Worm (Caenorhabditis elegans) whole organism, young adult: ENCODE results near the gene srh-218.

Experiments used
- T07F8.4 ChIP-seq: sonication (generic microtip); optimal IDR thresholded peaks from 2 replicates; lab custom pipeline; 2016; ENCODE audit warnings: mild to moderate bottlenecking, missing genetic modification characterization, moderate library complexity, missing compliant biosample characterization
- atf-7 ChIP-seq: sonication (generic microtip); optimal IDR thresholded peaks from 2 replicates; lab custom pipeline; 2017; ENCODE audit warnings: mild to moderate bottlenecking, missing genetic modification characterization, missing compliant biosample characterization
- athp-1 ChIP-seq: sonication (generic microtip); optimal IDR thresholded peaks from 2 replicates; lab custom pipeline; 2017; ENCODE audit warnings: mild to moderate bottlenecking, missing genetic modification characterization, missing compliant biosample characterization
- cebp-1 ChIP-seq, 2 experiments: fragments of 200-800 bp in 1 of 2; sonication (Bioruptor generic) in 1 of 2; sonication (generic microtip) in 1 of 2; IDR thresholded peaks in 1 of 2; optimal IDR thresholded peaks in 1 of 2; 2 replicates each; pipeline versions ENCODE4 v1.3.6 to Lab custom; 2017 to 2022; ENCODE audit warnings: missing compliant biosample characterization in 2 of 2, missing genetic modification characterization in 2 of 2, mild to moderate bottlenecking in 1 of 2, missing genetic modification reagents in 1 of 2, moderate library complexity in 1 of 2
- ceh-79 ChIP-seq: sonication (generic microtip); optimal IDR thresholded peaks from 2 replicates; lab custom pipeline; 2017; ENCODE audit warnings: mild to moderate bottlenecking, missing genetic modification characterization, missing compliant biosample characterization
- let-607 ChIP-seq, 2 experiments: fragments of 200-800 bp in 1 of 2; sonication (Bioruptor generic) in 1 of 2; sonication (generic microtip) in 1 of 2; optimal IDR thresholded peaks; 2 replicates each; lab custom pipeline; 2016 to 2018; ENCODE audit warnings: mild to moderate bottlenecking in 2 of 2, missing compliant biosample characterization in 2 of 2, missing genetic modification characterization in 2 of 2, moderate library complexity in 2 of 2, missing genotype in 1 of 2
- nhr-27 ChIP-seq: fragments of 200-800 bp; sonication (Bioruptor generic); optimal IDR thresholded peaks from 2 replicates; lab custom pipeline; 2018; ENCODE audit warnings: mild to moderate bottlenecking, missing genetic modification characterization, moderate library complexity, missing compliant biosample characterization
- nhr-80 ChIP-seq: sonication (generic microtip); optimal IDR thresholded peaks from 2 replicates; lab custom pipeline; 2016; ENCODE audit warnings: missing genetic modification characterization, missing compliant biosample characterization
- snpc-1.3 ChIP-seq: sonication (generic microtip); optimal IDR thresholded peaks from 2 replicates; lab custom pipeline; 2017; ENCODE audit warnings: missing genetic modification characterization, mild to moderate bottlenecking, missing compliant biosample characterization, antibody characterized with exemption, moderate library complexity, missing genotype, missing genetic modification reagents; ENCODE audit not compliant: insufficient read depth
- snpc-4 ChIP-seq, 5 experiments: fragments of 150-350 bp in 1 of 5; sonication (generic microtip) in 4 of 5; optimal IDR thresholded peaks; 2 replicates each; lab custom pipeline; 2014 to 2018; ENCODE audit warnings: missing genetic modification characterization in 5 of 5, missing biosample characterization in 3 of 5, antibody characterized with exemption in 2 of 5, mild to moderate bottlenecking in 2 of 5, missing compliant biosample characterization in 2 of 5, missing genotype in 2 of 5, moderate library complexity in 2 of 5, missing genetic modification reagents in 1 of 5
- unc-130 ChIP-seq: sonication (generic microtip); optimal IDR thresholded peaks from 2 replicates; lab custom pipeline; 2016; ENCODE audit warnings: missing genetic modification reagents, missing genetic modification characterization, missing compliant biosample characterization
- ztf-22 ChIP-seq: fragments of 200-800 bp; sonication (Bioruptor generic); optimal IDR thresholded peaks from 2 replicates; lab custom pipeline; 2018; ENCODE audit warnings: mild to moderate bottlenecking, missing genetic modification characterization, moderate library complexity, missing compliant biosample characterization

ce11 chrV:15483563-15483962 lies 10.2 kb upstream of the srh-218 start:
- TF ChIP-seq T07F8.4 (tag; lab: Kevin White, UChicago), result no peak
- TF ChIP-seq snpc-4 (GFP tag; optimal IDR thresholded peaks at IDR 0.05; lab: Kevin White, UChicago), result no peak
- TF ChIP-seq snpc-4 (tag; optimal IDR thresholded peaks at IDR 0.05; lab: Kevin White, UChicago), result no peak
- no peak for TF ChIP-seq unc-130 (GFP tag; lab: Kevin White, UChicago)
- no peak for TF ChIP-seq atf-7
- TF ChIP-seq ztf-22 (GFP tag; lab: Kevin White, UChicago), result no peak
- TF ChIP-seq let-607 (tag; optimal IDR thresholded peaks at IDR 0.05; lab: Kevin White, UChicago), result no peak
- TF ChIP-seq nhr-80, result peak; percentile 28
- TF ChIP-seq cebp-1 (GFP tag; IDR thresholded peaks at IDR 0.05; lab: Robert Waterston, UW), result no peak
- TF ChIP-seq cebp-1 (tag; optimal IDR thresholded peaks at IDR 0.05; lab: Kevin White, UChicago), result no peak
- TF ChIP-seq ceh-79 (tag; lab: Kevin White, UChicago), result no peak
- no peak for TF ChIP-seq nhr-27
- TF ChIP-seq snpc-1.3, result no peak
- no peak for TF ChIP-seq athp-1 (tag; lab: Kevin White, UChicago)
